Worm (Caenorhabditis elegans): Measurements from ENCODE around the gene M05D6.3.

DNA sequence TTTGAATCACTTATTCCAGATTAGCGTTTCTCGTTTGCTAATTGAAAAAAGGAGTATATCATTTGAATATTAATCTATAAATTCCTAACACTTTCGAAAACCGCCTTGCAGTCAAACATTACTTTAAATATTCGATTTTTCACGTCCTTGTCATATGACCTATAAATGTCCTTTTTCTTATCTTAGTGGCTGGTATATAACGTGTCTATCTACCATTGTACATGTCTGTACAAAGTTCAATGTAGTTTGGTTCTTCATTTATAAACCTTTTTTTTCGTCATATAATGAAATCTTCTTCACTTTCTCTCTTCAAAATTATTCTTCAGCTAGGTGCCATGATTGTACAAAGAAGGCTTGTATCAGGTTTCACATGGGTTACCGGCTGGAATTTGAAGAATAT, 10.0 kb downstream of the M05D6.3 start, which contains the start of gene gbh-2:
- no peak for TF ChIP-seq dpl-1 (GFP tag; optimal IDR thresholded peaks at IDR 0.05)
- TF ChIP-seq pha-4 (tag; optimal IDR thresholded peaks at IDR 0.05): no peak
- no peak for TF ChIP-seq rpc-1 (optimal IDR thresholded peaks at IDR 0.05)
- TF ChIP-seq rpc-1 (tag; optimal IDR thresholded peaks at IDR 0.05): no peak
- TF ChIP-seq ceh-58 (GFP tag; IDR thresholded peaks at IDR 0.05): no peak
- no peak for TF ChIP-seq nfya-1 (tag; optimal IDR thresholded peaks at IDR 0.05; ENCODE audit: borderline replicate concordance, insufficient read depth)
- TF ChIP-seq rcor-1 (GFP tag; IDR thresholded peaks at IDR 0.05): no peak
- TF ChIP-seq B0261.1 (tag; optimal IDR thresholded peaks at IDR 0.05): no peak
- TF ChIP-seq ztf-3 (GFP tag; optimal IDR thresholded peaks at IDR 0.05): no peak
- no peak for TF ChIP-seq ets-4 (GFP tag; optimal IDR thresholded peaks at IDR 0.05)
- TF ChIP-seq hmg-1.2 (GFP tag; IDR thresholded peaks at IDR 0.05): no peak
- no peak for TF ChIP-seq zfh-2 (GFP tag; conservative IDR thresholded peaks at IDR 0.05)
